Fruit fly (Drosophila melanogaster): ENCODE data around the gene CG31643.

The CG31643 gene

dm6 chr2L:6078757-6079351 is 40.9 kb downstream of the CG31643 start (continued):
- TF ChIP-seq klu (GFP tag; IDR thresholded peaks at IDR 0.05) (no peak), CG14441 (GFP tag; IDR thresholded peaks at IDR 0.05) (no peak), dm (GFP tag; optimal IDR thresholded peaks at IDR 0.05) (peak; percentile 99), CG7963 (GFP tag; IDR thresholded peaks at IDR 0.05; ENCODE audit: partially characterized antibody) (no peak), lilli (GFP tag; optimal IDR thresholded peaks at IDR 0.05) (no peak), CG14965 (GFP tag; optimal IDR thresholded peaks at IDR 0.05; ENCODE audit: borderline replicate concordance) (no peak), CG17361 (GFP tag; IDR thresholded peaks at IDR 0.05) (no peak), fd64A (GFP tag; optimal IDR thresholded peaks at IDR 0.05) (peak; percentile 38), gro (GFP tag; optimal IDR thresholded peaks at IDR 0.05) (no peak), ken (GFP tag; IDR thresholded peaks at IDR 0.05) (no peak), cato (GFP tag; optimal IDR thresholded peaks at IDR 0.05; ENCODE audit: borderline replicate concordance) (no peak), Bdp1 (GFP tag; optimal IDR thresholded peaks at IDR 0.05) (no peak), dmrt99B (tag; optimal IDR thresholded peaks at IDR 0.05) (no peak), tup (GFP tag; optimal IDR thresholded peaks at IDR 0.05) (no peak), tna (GFP tag; IDR thresholded peaks at IDR 0.05; ENCODE audit: partially characterized antibody) (no peak), CG18262 (tag; optimal IDR thresholded peaks at IDR 0.05) (peak; percentile 5), CG16779 (GFP tag; IDR thresholded peaks at IDR 0.05) (no peak), pum (GFP tag; optimal IDR thresholded peaks at IDR 0.05) (no peak), CG3065 (GFP tag; optimal IDR thresholded peaks at IDR 0.05) (no peak), lmd (GFP tag; IDR thresholded peaks at IDR 0.05) (no peak), B-H2 (GFP tag; optimal IDR thresholded peaks at IDR 0.05) (no peak), H15 (GFP tag; IDR thresholded peaks at IDR 0.05) (no peak), CG18476 (GFP tag; optimal IDR thresholded peaks at IDR 0.05) (no peak), CG2199 (GFP tag; IDR thresholded peaks at IDR 0.05) (peak; percentile 88), Fer2 (tag; optimal IDR thresholded peaks at IDR 0.05) (no peak), CG6689 (GFP tag; IDR thresholded peaks at IDR 0.05) (no peak), eyg (GFP tag; optimal IDR thresholded peaks at IDR 0.05) (no peak), dmrt11E (tag; optimal IDR thresholded peaks at IDR 0.05) (no peak), CG8388 (GFP tag; optimal IDR thresholded peaks at IDR 0.05) (no peak), CG11398 (GFP tag; optimal IDR thresholded peaks at IDR 0.05) (no peak), Adf1 (GFP tag; IDR thresholded peaks at IDR 0.05) (no peak), Atf-2 (GFP tag; optimal IDR thresholded peaks at IDR 0.05) (no peak), Chrac-16 (GFP tag; optimal IDR thresholded peaks at IDR 0.05) (no peak), CG11504 (tag; optimal IDR thresholded peaks at IDR 0.05) (no peak), CG10431 (GFP tag; optimal IDR thresholded peaks at IDR 0.05) (no peak), CG7271 (tag; optimal IDR thresholded peaks at IDR 0.05) (no peak), CG5953 (GFP tag; IDR thresholded peaks at IDR 0.05) (no peak), crp (GFP tag; optimal IDR thresholded peaks at IDR 0.05) (peak in 1 of 2 experiments; percentile 23), Meics (GFP tag; optimal IDR thresholded peaks at IDR 0.05) (no peak), lola (GFP tag; optimal IDR thresholded peaks at IDR 0.05) (no peak), en (GFP tag; optimal IDR thresholded peaks at IDR 0.05) (no peak), NK7.1 (GFP tag; optimal IDR thresholded peaks at IDR 0.05) (no peak), sug (tag; optimal IDR thresholded peaks at IDR 0.05) (no peak), CG31441 (GFP tag; IDR thresholded peaks at IDR 0.05) (no peak), Scr (GFP tag; IDR thresholded peaks at IDR 0.05; ENCODE audit: partially characterized antibody) (0 out of 2 replicates have a peak, but pooled peaks have one; percentile 27), CG10274 (GFP tag; optimal IDR thresholded peaks at IDR 0.05) (no peak), CG17802 (tag; optimal IDR thresholded peaks at IDR 0.05) (no peak), Spps (tag; optimal IDR thresholded peaks at IDR 0.05) (no peak), BEAF-32 (GFP tag; optimal IDR thresholded peaks at IDR 0.05) (no peak), Ets65A (GFP tag) (peak; percentile 29), CG10462 (GFP tag; optimal IDR thresholded peaks at IDR 0.05) (no peak)

Measured in whole organism, embryonic.